Worm (Caenorhabditis elegans) whole organism, L3 larva: Measurements from ENCODE around the gene sft-1.

Source experiments
- R02D3.7 ChIP-seq: fragments of 150-350 bp; optimal IDR thresholded peaks from 2 replicates; lab custom pipeline; 2014; ENCODE audit warnings: missing biosample characterization, missing genetic modification characterization
- ceh-28 ChIP-seq: fragments of 150-350 bp; optimal IDR thresholded peaks from 2 replicates; lab custom pipeline; 2014; ENCODE audit warnings: missing biosample characterization, missing genetic modification reagents, missing genetic modification characterization
- elt-3 ChIP-seq, 3 experiments: fragments of 150-350 bp in 1 of 3; sonication (generic microtip) in 2 of 3; optimal IDR thresholded peaks; 2 replicates in 2 of 3; 4 replicates in 1 of 3; lab custom pipeline; 2014 to 2017; ENCODE audit warnings: missing biosample characterization in 3 of 3, missing genetic modification characterization in 3 of 3
- fkh-10 ChIP-seq: sonication (generic microtip); optimal IDR thresholded peaks from 2 replicates; lab custom pipeline; 2017; ENCODE audit warnings: missing biosample characterization, missing genetic modification reagents, missing genetic modification characterization
- lin-39 ChIP-seq: fragments of 150-350 bp; optimal IDR thresholded peaks from 2 replicates; lab custom pipeline; 2018; ENCODE audit warnings: missing biosample characterization, missing genetic modification reagents, missing genetic modification characterization
- nhr-23 ChIP-seq: fragments of 150-350 bp; optimal IDR thresholded peaks from 2 replicates; lab custom pipeline; 2014; ENCODE audit warnings: missing biosample characterization, missing genetic modification reagents, missing genetic modification characterization
- nhr-237 ChIP-seq: fragments of 150-350 bp; optimal IDR thresholded peaks from 2 replicates; lab custom pipeline; 2014; ENCODE audit warnings: missing biosample characterization, missing genetic modification characterization
- nhr-25 ChIP-seq: sonication (generic microtip); optimal IDR thresholded peaks from 2 replicates; lab custom pipeline; 2017; ENCODE audit warnings: missing biosample characterization, missing genetic modification characterization
- tbx-2 ChIP-seq: sonication (generic microtip); optimal IDR thresholded peaks from 2 replicates; lab custom pipeline; 2016; ENCODE audit warnings: mild to moderate bottlenecking, missing genetic modification characterization, missing compliant biosample characterization
- unc-62 ChIP-seq: fragments of 150-350 bp; sonication (generic microtip); optimal IDR thresholded peaks from 4 replicates; lab custom pipeline; 2014; ENCODE audit warnings: missing biosample characterization, missing genetic modification reagents, missing genetic modification characterization
- ztf-4 ChIP-seq: fragments of 150-350 bp; optimal IDR thresholded peaks from 2 replicates; lab custom pipeline; 2014; ENCODE audit warnings: missing biosample characterization, missing genetic modification characterization

- no peak for TF ChIP-seq nhr-23
- TF ChIP-seq ceh-28 (tag; lab: Kevin White, UChicago): no peak
- no peak for TF ChIP-seq lin-39 (tag; lab: Kevin White, UChicago)
- no peak for TF ChIP-seq nhr-237
- no peak for TF ChIP-seq nhr-25 (tag; lab: Kevin White, UChicago)
- TF ChIP-seq unc-62 (GFP tag; lab: Kevin White, UChicago): no peak
- no peak for TF ChIP-seq R02D3.7
- TF ChIP-seq ztf-4 (tag; lab: Kevin White, UChicago): no peak
- no peak for TF ChIP-seq fkh-10 (GFP tag; lab: Kevin White, UChicago)
- no peak for TF ChIP-seq tbx-2
- no peak for TF ChIP-seq elt-3 (tag; optimal IDR thresholded peaks at IDR 0.05; lab: Kevin White, UChicago)
Measured at ce11 chrIII:3104536-3104935, 18.1 kb downstream of the sft-1 start.
